Fruit fly (Drosophila melanogaster) whole organism, embryonic: Measurements from ENCODE around the gene mu2.

Experiments
- Ada2b ChIP-seq: fragments of 200-800 bp; sonication (Bioruptor generic); IDR thresholded peaks from 2 replicates; pipeline ENCODE4 v1.3.6; 2022; ENCODE audit warnings: missing biosample characterization, missing genetic modification characterization
- Atf6 ChIP-seq: fragments of 200-800 bp; sonication (Bioruptor generic); IDR thresholded peaks from 2 replicates; pipeline ENCODE4 v1.3.6; 2022; ENCODE audit warnings: missing biosample characterization, missing genetic modification characterization
- CG1024 ChIP-seq: fragments of 200-800 bp; sonication (Bioruptor generic); IDR thresholded peaks from 2 replicates; pipeline ENCODE4 v1.3.6; 2022; ENCODE audit warnings: missing biosample characterization, missing genetic modification characterization
- CG10267 ChIP-seq: fragments of 200-800 bp; sonication (Bioruptor generic); optimal IDR thresholded peaks from 2 replicates; lab custom pipeline; 2018; ENCODE audit warnings: missing biosample characterization, mild to moderate bottlenecking, missing genetic modification characterization, moderate library complexity
- CG10366 ChIP-seq: fragments of 200-800 bp; sonication (Bioruptor generic); IDR thresholded peaks from 2 replicates; pipeline ENCODE4 v1.3.6; 2022; ENCODE audit warnings: missing biosample characterization, missing genetic modification characterization
- CG11456 ChIP-seq: fragments of 200-800 bp; sonication (Bioruptor generic); IDR thresholded peaks from 3 replicates; pipeline ENCODE4 v1.3.6; 2022; ENCODE audit warnings: missing biosample characterization, missing genetic modification characterization
- CG13287 ChIP-seq: fragments of 200-800 bp; sonication (Bioruptor generic); IDR thresholded peaks from 2 replicates; pipeline ENCODE4 v1.3.6; 2022; ENCODE audit warnings: missing biosample characterization, missing genetic modification characterization; ENCODE audit not compliant: partially characterized antibody
- CG1603 ChIP-seq: fragments of 200-800 bp; sonication (Bioruptor generic); optimal IDR thresholded peaks from 2 replicates; lab custom pipeline; 2019; ENCODE audit warnings: missing biosample characterization, mild to moderate bottlenecking, missing genetic modification characterization, moderate library complexity
- CG16779 ChIP-seq: fragments of 200-800 bp; sonication (Bioruptor generic); IDR thresholded peaks from 2 replicates; pipeline ENCODE4 v1.3.6; 2022; ENCODE audit warnings: missing biosample characterization, missing genetic modification characterization
- CG16815 ChIP-seq: fragments of 200-800 bp; sonication (Bioruptor generic); optimal IDR thresholded peaks from 3 replicates; lab custom pipeline; 2017; ENCODE audit warnings: missing biosample characterization, mild to moderate bottlenecking, missing genetic modification characterization
- CG17361 ChIP-seq: fragments of 200-800 bp; sonication (Bioruptor generic); IDR thresholded peaks from 3 replicates; pipeline ENCODE4 v1.3.6; 2022; ENCODE audit warnings: missing biosample characterization, missing genetic modification characterization
- CG18011 ChIP-seq: fragments of 200-800 bp; sonication (Bioruptor generic); optimal IDR thresholded peaks from 2 replicates; lab custom pipeline; 2017; ENCODE audit warnings: missing biosample characterization, missing genetic modification characterization, mild to moderate bottlenecking, moderate library complexity, missing genotype
- CG18764 ChIP-seq: fragments of 200-800 bp; sonication (Bioruptor generic); optimal IDR thresholded peaks from 3 replicates; lab custom pipeline; 2016; ENCODE audit warnings: missing biosample characterization, missing genetic modification characterization
- CG31441 ChIP-seq: fragments of 200-800 bp; sonication (Bioruptor generic); IDR thresholded peaks from 2 replicates; pipeline ENCODE4 v1.3.6; 2022; ENCODE audit warnings: missing biosample characterization, missing genetic modification characterization
- CG5245 ChIP-seq: fragments of 200-800 bp; sonication (Bioruptor generic); optimal IDR thresholded peaks from 3 replicates; lab custom pipeline; 2016; ENCODE audit warnings: missing biosample characterization, missing genetic modification characterization
- CG6683 ChIP-seq: fragments of 200-800 bp; sonication (Bioruptor generic); optimal IDR thresholded peaks from 2 replicates; lab custom pipeline; 2017; ENCODE audit warnings: missing biosample characterization, mild to moderate bottlenecking, missing genetic modification characterization, missing genetic modification reagents
- CG7357 ChIP-seq: fragments of 200-800 bp; sonication (Bioruptor generic); IDR thresholded peaks from 3 replicates; pipeline ENCODE4 v1.3.6; 2022; ENCODE audit warnings: missing biosample characterization, missing genetic modification characterization
- CG7987 ChIP-seq: fragments of 200-800 bp; sonication (Bioruptor generic); optimal IDR thresholded peaks from 2 replicates; lab custom pipeline; 2018; ENCODE audit warnings: missing biosample characterization, mild to moderate bottlenecking, missing genetic modification characterization, moderate library complexity
- CG8388 ChIP-seq: fragments of 200-800 bp; sonication (Bioruptor generic); optimal IDR thresholded peaks from 2 replicates; lab custom pipeline; 2019; ENCODE audit warnings: missing biosample characterization, mild to moderate bottlenecking, missing genetic modification characterization, moderate library complexity
- CG9609 ChIP-seq: fragments of 200-800 bp; sonication (Bioruptor generic); optimal IDR thresholded peaks from 3 replicates; lab custom pipeline; 2016; ENCODE audit warnings: missing biosample characterization, missing genetic modification characterization
- CG9727 ChIP-seq: fragments of 200-800 bp; sonication (Bioruptor generic); optimal IDR thresholded peaks from 3 replicates; lab custom pipeline; 2017; ENCODE audit warnings: missing biosample characterization, mild to moderate bottlenecking, missing genetic modification characterization
- CG9817 ChIP-seq: fragments of 200-800 bp; sonication (Bioruptor generic); optimal IDR thresholded peaks from 2 replicates; lab custom pipeline; 2018; ENCODE audit warnings: missing biosample characterization, mild to moderate bottlenecking, missing genetic modification characterization, moderate library complexity
- Deaf1 ChIP-seq: fragments of 200-800 bp; optimal IDR thresholded peaks from 3 replicates; lab custom pipeline; 2019; ENCODE audit warnings: missing biosample characterization, mild to moderate bottlenecking, missing genetic modification characterization, moderate library complexity
- Doc2 ChIP-seq: fragments of 200-800 bp; sonication (Bioruptor generic); IDR thresholded peaks from 2 replicates; pipeline ENCODE4 v1.3.6; 2022; ENCODE audit warnings: missing biosample characterization, missing genetic modification characterization
- HLHmδ ChIP-seq: fragments of 200-800 bp; sonication (Bioruptor generic); optimal IDR thresholded peaks from 2 replicates; lab custom pipeline; 2018; ENCODE audit warnings: missing biosample characterization, mild to moderate bottlenecking, missing genetic modification characterization, moderate library complexity
- HmgD ChIP-seq: fragments of 200-800 bp; sonication (Bioruptor generic); optimal IDR thresholded peaks from 3 replicates; lab custom pipeline; 2016; ENCODE audit warnings: missing biosample characterization, missing genetic modification characterization
- Hsf ChIP-seq: fragments of 200-800 bp; sonication (Bioruptor generic); optimal IDR thresholded peaks from 3 replicates; lab custom pipeline; 2016; ENCODE audit warnings: missing biosample characterization, missing genetic modification characterization
- Kr ChIP-seq: fragments of 200-800 bp; sonication (Bioruptor generic); optimal IDR thresholded peaks from 2 replicates; lab custom pipeline; 2017; ENCODE audit warnings: missing biosample characterization, mild to moderate bottlenecking, missing genetic modification characterization
- Meics ChIP-seq: fragments of 200-800 bp; sonication (Bioruptor generic); optimal IDR thresholded peaks from 2 replicates; lab custom pipeline; 2017; ENCODE audit warnings: missing biosample characterization, mild to moderate bottlenecking, missing genetic modification characterization
- Rx ChIP-seq: fragments of 200-800 bp; sonication (Bioruptor generic); IDR thresholded peaks from 2 replicates; pipeline ENCODE4 v1.3.6; 2022; ENCODE audit warnings: missing biosample characterization, missing genetic modification characterization
- TFAM ChIP-seq: fragments of 200-800 bp; sonication (Bioruptor generic); optimal IDR thresholded peaks from 2 replicates; lab custom pipeline; 2017; ENCODE audit warnings: missing biosample characterization, missing genetic modification characterization, inconsistent platforms
- ase ChIP-seq: fragments of 200-800 bp; sonication (Bioruptor generic); IDR thresholded peaks from 3 replicates; pipeline ENCODE4 v1.3.6; 2022; ENCODE audit warnings: missing biosample characterization, missing genetic modification characterization
- ash1 ChIP-seq: fragments of 200-800 bp; sonication (Bioruptor generic); optimal IDR thresholded peaks from 2 replicates; lab custom pipeline; 2018; ENCODE audit warnings: missing biosample characterization, mild to moderate bottlenecking, missing genetic modification characterization
- crp ChIP-seq, 2 experiments: fragments of 200-800 bp; sonication (Bioruptor generic); optimal IDR thresholded peaks; 2 replicates in 1 of 2; 3 replicates in 1 of 2; lab custom pipeline; 2017; ENCODE audit warnings: missing biosample characterization in 2 of 2, missing genetic modification characterization in 2 of 2, mild to moderate bottlenecking in 1 of 2, moderate library complexity in 1 of 2
- dpn ChIP-seq, 2 experiments: fragments of 200-800 bp; sonication (Bioruptor generic); optimal IDR thresholded peaks; 3 replicates each; lab custom pipeline; 2016; ENCODE audit warnings: missing biosample characterization in 2 of 2, missing genetic modification characterization in 2 of 2
- fd3F ChIP-seq: fragments of 200-800 bp; sonication (Bioruptor generic); optimal IDR thresholded peaks from 2 replicates; lab custom pipeline; 2018; ENCODE audit warnings: missing biosample characterization, mild to moderate bottlenecking, missing genetic modification characterization, moderate library complexity
- fu2 ChIP-seq: fragments of 200-800 bp; sonication (Bioruptor generic); optimal IDR thresholded peaks from 2 replicates; lab custom pipeline; 2016; ENCODE audit warnings: missing biosample characterization, missing genetic modification characterization
- gem ChIP-seq: fragments of 200-800 bp; sonication (Bioruptor generic); optimal IDR thresholded peaks from 2 replicates; lab custom pipeline; 2019; ENCODE audit warnings: missing biosample characterization, mild to moderate bottlenecking, missing genetic modification characterization, moderate library complexity
- hb ChIP-seq: fragments of 200-800 bp; sonication (Bioruptor generic); IDR thresholded peaks from 3 replicates; pipeline ENCODE4 v1.3.6; 2022; ENCODE audit warnings: missing biosample characterization, missing genetic modification characterization; ENCODE audit not compliant: partially characterized antibody
- kah ChIP-seq: fragments of 200-800 bp; sonication (Bioruptor generic); optimal IDR thresholded peaks from 2 replicates; lab custom pipeline; 2018; ENCODE audit warnings: missing biosample characterization, mild to moderate bottlenecking, missing genetic modification characterization
- lmd ChIP-seq: fragments of 200-800 bp; sonication (Bioruptor generic); IDR thresholded peaks from 2 replicates; pipeline ENCODE4 v1.3.6; 2022; ENCODE audit warnings: missing biosample characterization, missing genetic modification characterization
- odd ChIP-seq: fragments of 200-800 bp; sonication (Bioruptor generic); optimal IDR thresholded peaks from 2 replicates; lab custom pipeline; 2017; ENCODE audit warnings: missing biosample characterization, mild to moderate bottlenecking, missing genetic modification characterization
- peb ChIP-seq: fragments of 200-800 bp; sonication (Bioruptor generic); IDR thresholded peaks from 2 replicates; pipeline ENCODE4 v1.3.6; 2022; ENCODE audit warnings: missing biosample characterization, missing genetic modification characterization
- schlank ChIP-seq: fragments of 200-800 bp; sonication (Bioruptor generic); optimal IDR thresholded peaks from 2 replicates; lab custom pipeline; 2018; ENCODE audit warnings: missing biosample characterization, mild to moderate bottlenecking, missing genetic modification characterization
- scrt ChIP-seq: fragments of 200-800 bp; sonication (Bioruptor generic); optimal IDR thresholded peaks from 2 replicates; lab custom pipeline; 2018; ENCODE audit warnings: missing biosample characterization, mild to moderate bottlenecking, missing genetic modification characterization, moderate library complexity
- sim ChIP-seq: fragments of 200-800 bp; sonication (Bioruptor generic); IDR thresholded peaks from 2 replicates; pipeline ENCODE4 v1.3.6; 2022; ENCODE audit warnings: missing biosample characterization, missing genetic modification characterization
- sisA ChIP-seq: fragments of 200-800 bp; sonication (Bioruptor generic); IDR thresholded peaks from 2 replicates; pipeline ENCODE4 v1.3.6; 2022; ENCODE audit warnings: missing biosample characterization, missing genetic modification characterization
- stwl ChIP-seq: fragments of 200-800 bp; sonication (Bioruptor generic); optimal IDR thresholded peaks from 3 replicates; lab custom pipeline; 2018; ENCODE audit warnings: missing biosample characterization, mild to moderate bottlenecking, missing genetic modification characterization, moderate library complexity
- tll ChIP-seq, 2 experiments: fragments of 200-800 bp in 1 of 2; fragments of >200 bp in 1 of 2; sonication (Bioruptor generic) in 1 of 2; optimal IDR thresholded peaks; 2 replicates each; lab custom pipeline; 2017 to 2019; ENCODE audit warnings: missing biosample characterization in 2 of 2, missing genetic modification characterization in 2 of 2, mild to moderate bottlenecking in 1 of 2, moderate library complexity in 1 of 2
- tna ChIP-seq: fragments of 200-800 bp; sonication (Bioruptor generic); IDR thresholded peaks from 2 replicates; pipeline ENCODE4 v1.3.6; 2022; ENCODE audit warnings: missing biosample characterization, missing genetic modification characterization; ENCODE audit not compliant: partially characterized antibody

Gene mu2

DNA sequence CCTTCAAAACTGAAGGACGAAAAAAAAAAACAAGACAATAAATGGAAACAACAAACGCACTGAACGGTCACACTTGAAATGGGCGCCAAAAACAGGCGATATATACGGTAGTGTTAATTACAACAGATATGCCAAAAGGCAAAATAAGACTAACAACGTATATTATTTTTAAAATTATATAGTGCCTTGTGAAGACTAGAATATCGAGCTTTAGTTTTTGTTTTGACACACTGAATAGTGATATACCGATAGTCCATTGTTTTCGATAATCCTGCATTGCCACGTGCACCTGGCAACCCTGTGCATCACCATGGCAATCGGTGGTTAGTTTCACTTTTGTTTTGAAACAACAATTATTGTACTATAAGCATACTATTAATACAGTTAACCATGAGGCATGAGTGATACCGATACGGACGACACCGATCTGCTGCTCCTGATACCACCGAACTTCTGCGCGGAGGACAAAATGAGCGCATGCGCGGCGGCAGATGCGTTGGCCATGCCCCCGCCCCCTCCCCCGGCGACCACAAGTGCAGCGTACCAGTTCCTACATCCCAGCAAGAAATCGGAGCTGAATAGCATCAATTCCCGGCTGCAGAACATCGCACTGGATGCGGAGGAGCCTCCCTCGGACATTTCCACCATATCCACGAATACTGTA is at the start of gene mu2, which contains the start of gene Cnb (continued):
- TF ChIP-seq Kr (GFP tag; lab: Kevin White, UChicago) = no peak
- TF ChIP-seq scrt (GFP tag; lab: Kevin White, UChicago) = no peak
- TF ChIP-seq lmd (GFP tag; lab: Robert Waterston, UW) = no peak
- no peak for TF ChIP-seq HLHmδ (GFP tag; lab: Kevin White, UChicago)
- no peak for TF ChIP-seq CG7987 (GFP tag; lab: Kevin White, UChicago)
- TF ChIP-seq sisA (GFP tag; lab: Robert Waterston, UW) = no peak
- TF ChIP-seq ash1 = no peak
- TF ChIP-seq Ada2b (GFP tag; lab: Robert Waterston, UW) = no peak
- no peak for TF ChIP-seq CG5245
- TF ChIP-seq Atf6 (GFP tag; lab: Robert Waterston, UW) = no peak
- TF ChIP-seq kah (GFP tag; lab: Kevin White, UChicago) = no peak
- TF ChIP-seq CG13287 (GFP tag; lab: Robert Waterston, UW) = peak; percentile 89
- TF ChIP-seq Meics (GFP tag; lab: Kevin White, UChicago) = no peak
- TF ChIP-seq stwl = peak; percentile 90
- no peak for TF ChIP-seq CG11456
- TF ChIP-seq CG9727 (GFP tag; lab: Kevin White, UChicago) = peak; percentile 30
- TF ChIP-seq Rx (GFP tag; lab: Robert Waterston, UW) = no peak
- no peak for TF ChIP-seq ase (GFP tag; lab: Robert Waterston, UW)
- no peak for TF ChIP-seq Doc2 (GFP tag; lab: Robert Waterston, UW)
- no peak for TF ChIP-seq schlank (tag; lab: Kevin White, UChicago)
- TF ChIP-seq tll (GFP tag; optimal IDR thresholded peaks at IDR 0.05; lab: Kevin White, UChicago) = no peak
- TF ChIP-seq HmgD = no peak
- TF ChIP-seq CG9817 (tag; lab: Kevin White, UChicago) = peak; percentile 2
- no peak for TF ChIP-seq CG6683 (GFP tag; lab: Kevin White, UChicago)
- no peak for TF ChIP-seq CG18764 (GFP tag; lab: Kevin White, UChicago)
- TF ChIP-seq CG18011 (GFP tag; lab: Kevin White, UChicago) = no peak
- TF ChIP-seq CG8388 (GFP tag; lab: Kevin White, UChicago) = no peak
- TF ChIP-seq CG31441 (GFP tag; lab: Robert Waterston, UW) = no peak
- peak; percentile 21; the same call in 1 of the 2 replicates for TF ChIP-seq tna
- no peak for TF ChIP-seq CG16815 (GFP tag; lab: Kevin White, UChicago)
- TF ChIP-seq sim (GFP tag; lab: Robert Waterston, UW) = no peak
- TF ChIP-seq Hsf = peak; percentile 22
- no peak for TF ChIP-seq CG10267 (tag; lab: Kevin White, UChicago)
- no peak for TF ChIP-seq dpn (GFP tag; optimal IDR thresholded peaks at IDR 0.05; lab: Kevin White, UChicago)
- TF ChIP-seq TFAM (GFP tag; lab: Kevin White, UChicago) = no peak
- TF ChIP-seq CG7357 (GFP tag; lab: Robert Waterston, UW) = no peak
- TF ChIP-seq peb = no peak
- no peak for TF ChIP-seq CG1603
- no peak for TF ChIP-seq Deaf1 (tag; lab: Kevin White, UChicago)
- no peak for TF ChIP-seq CG1024 (GFP tag; lab: Robert Waterston, UW)
- no peak for TF ChIP-seq gem (tag; lab: Kevin White, UChicago)
- TF ChIP-seq odd (GFP tag; lab: Kevin White, UChicago) = no peak
- TF ChIP-seq CG16779 = no peak
- no peak for TF ChIP-seq CG9609 (GFP tag; lab: Kevin White, UChicago)
- TF ChIP-seq hb = peak; percentile 73
- TF ChIP-seq CG17361 (GFP tag; lab: Robert Waterston, UW) = no peak
- peak in 1 of 2 experiments; percentile 32 for TF ChIP-seq crp (GFP tag; optimal IDR thresholded peaks at IDR 0.05; lab: Kevin White, UChicago)
- TF ChIP-seq CG10366 (GFP tag; lab: Robert Waterston, UW) = no peak
- peak; percentile 19 for TF ChIP-seq fu2 (GFP tag; lab: Kevin White, UChicago)
- TF ChIP-seq fd3F = no peak
